Worm (Caenorhabditis elegans) whole organism, L4 larva: ENCODE data around the gene pde-4.

Experiments
- T20F7.1 ChIP-seq: fragments of 200-800 bp; sonication (Bioruptor generic); optimal IDR thresholded peaks from 2 replicates; lab custom pipeline; 2018; ENCODE audit warnings: mild to moderate bottlenecking, missing genetic modification characterization, missing compliant biosample characterization
- mxl-2 ChIP-seq: fragments of 200-800 bp; sonication (Bioruptor generic); conservative IDR thresholded peaks from 2 replicates; pipeline ENCODE4 v1.3.6; 2022; ENCODE audit warnings: missing genetic modification reagents, missing genetic modification characterization, missing compliant biosample characterization
- nhr-11 ChIP-seq: fragments of 150-350 bp; optimal IDR thresholded peaks from 2 replicates; lab custom pipeline; 2014; ENCODE audit warnings: missing biosample characterization, missing genetic modification characterization
- nhr-237 ChIP-seq: sonication (generic microtip); optimal IDR thresholded peaks from 2 replicates; lab custom pipeline; 2017; ENCODE audit warnings: missing biosample characterization, missing genetic modification characterization
- nhr-76 ChIP-seq: fragments of 150-350 bp; optimal IDR thresholded peaks from 2 replicates; lab custom pipeline; 2014; ENCODE audit warnings: missing biosample characterization, missing genetic modification characterization
- nhr-77 ChIP-seq: fragments of 150-350 bp; optimal IDR thresholded peaks from 2 replicates; lab custom pipeline; 2014; ENCODE audit warnings: missing biosample characterization, missing genetic modification characterization
- pha-4 ChIP-seq, 2 experiments: fragments of 150-350 bp in 1 of 2; fragments of 200-800 bp in 1 of 2; sonication (Bioruptor generic) in 1 of 2; IDR thresholded peaks in 1 of 2; optimal IDR thresholded peaks in 1 of 2; 2 replicates each; pipeline versions ENCODE4 v1.3.6 to Lab custom; 2014 to 2022; ENCODE audit warnings: missing genetic modification characterization in 2 of 2, missing genetic modification reagents in 2 of 2, missing biosample characterization in 1 of 2, missing compliant biosample characterization in 1 of 2
- skn-1 ChIP-seq: fragments of 150-350 bp; optimal IDR thresholded peaks from 2 replicates; lab custom pipeline; 2014; ENCODE audit warnings: missing biosample characterization, missing genetic modification characterization
- unc-39 ChIP-seq: sonication (generic microtip); optimal IDR thresholded peaks from 2 replicates; lab custom pipeline; 2017; ENCODE audit warnings: missing biosample characterization, missing genetic modification characterization
- zag-1 ChIP-seq: fragments of 150-350 bp; optimal IDR thresholded peaks from 2 replicates; lab custom pipeline; 2014; ENCODE audit warnings: missing biosample characterization, missing genetic modification characterization
- zfp-3 ChIP-seq: fragments of 200-800 bp; sonication (Bioruptor generic); conservative IDR thresholded peaks from 2 replicates; pipeline ENCODE4 v1.3.6; 2022; ENCODE audit warnings: missing genetic modification reagents, missing genetic modification characterization, missing compliant biosample characterization

ce11 chrII:7690384-7690783 is 39.3 kb upstream of the pde-4 start, which contains the start of gene pid-1:
- no peak for TF ChIP-seq T20F7.1 (GFP tag; lab: Kevin White, UChicago)
- no peak for TF ChIP-seq skn-1 (tag; lab: Kevin White, UChicago)
- no peak for TF ChIP-seq nhr-76 (tag; lab: Kevin White, UChicago)
- no peak for TF ChIP-seq nhr-77 (tag; lab: Kevin White, UChicago)
- TF ChIP-seq unc-39 (tag; lab: Kevin White, UChicago), result no peak
- no peak for TF ChIP-seq pha-4 (GFP tag; IDR thresholded peaks at IDR 0.05; lab: Robert Waterston, UW)
- TF ChIP-seq pha-4 (tag; optimal IDR thresholded peaks at IDR 0.05; lab: Kevin White, UChicago), result no peak
- no peak for TF ChIP-seq zag-1
- no peak for TF ChIP-seq nhr-11 (tag; lab: Kevin White, UChicago)
- TF ChIP-seq mxl-2 (GFP tag; lab: Robert Waterston, UW), result no peak
- no peak for TF ChIP-seq zfp-3
- TF ChIP-seq nhr-237 (tag; lab: Kevin White, UChicago), result no peak
